Worm (Caenorhabditis elegans) whole organism, midembryonic: ENCODE measurements around the gene nhr-71.

ENCODE experiments used
- flt-1 ChIP-seq: fragments of 200-800 bp; sonication (Bioruptor generic); IDR thresholded peaks from 2 replicates; pipeline ENCODE4 v1.3.6; 2022; ENCODE audit warnings: missing genetic modification characterization, missing compliant biosample characterization
- tab-1 ChIP-seq: fragments of 200-800 bp; sonication (Bioruptor generic); IDR thresholded peaks from 2 replicates; pipeline ENCODE4 v1.3.6; 2022; ENCODE audit warnings: missing genetic modification characterization, missing compliant biosample characterization
- ztf-23 ChIP-seq: fragments of 200-800 bp; sonication (Bioruptor generic); IDR thresholded peaks from 2 replicates; pipeline ENCODE4 v1.3.6; 2022; ENCODE audit warnings: missing genetic modification reagents, missing genetic modification characterization, missing compliant biosample characterization

DNA sequence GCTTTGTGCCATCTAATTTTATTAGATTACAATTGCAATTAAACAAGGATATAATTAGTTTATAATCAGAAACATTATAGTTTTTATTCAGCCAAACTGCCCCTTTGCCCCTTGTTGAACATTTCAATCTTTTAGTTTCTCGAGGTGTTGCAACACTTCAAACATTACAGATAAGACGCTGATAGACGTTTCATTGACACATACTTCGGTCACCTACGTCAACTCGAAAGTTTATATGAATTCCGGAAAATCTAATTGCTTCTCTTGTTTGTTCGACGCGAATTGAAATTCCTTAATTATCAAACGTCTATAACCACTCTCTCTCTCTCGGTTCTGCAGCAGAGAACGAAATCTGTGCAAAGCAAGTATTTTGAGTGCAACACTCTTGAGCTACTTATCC lies 20.2 kb downstream of the nhr-71 start:
- TF ChIP-seq ztf-23 (no peak), flt-1 (no peak), tab-1 (GFP tag; lab: Robert Waterston, UW) (no peak)
